Worm (Caenorhabditis elegans) whole organism, midembryonic: ENCODE data around the gene srg-23.

Experiments used
- T22C8.4 ChIP-seq: fragments of 200-800 bp; sonication (Bioruptor generic); IDR thresholded peaks from 2 replicates; pipeline ENCODE4 v1.3.6; 2022; ENCODE audit warnings: missing genetic modification characterization, missing compliant biosample characterization
- cog-1 ChIP-seq: sonication (generic microtip); optimal IDR thresholded peaks from 2 replicates; lab custom pipeline; 2016; ENCODE audit warnings: missing genetic modification characterization, missing compliant biosample characterization
- flt-1 ChIP-seq: fragments of 200-800 bp; sonication (Bioruptor generic); IDR thresholded peaks from 2 replicates; pipeline ENCODE4 v1.3.6; 2022; ENCODE audit warnings: missing genetic modification characterization, missing compliant biosample characterization
- klf-2 ChIP-seq: fragments of 200-800 bp; sonication (Bioruptor generic); conservative IDR thresholded peaks from 2 replicates; pipeline ENCODE4 v1.3.6; 2022; ENCODE audit warnings: missing genetic modification reagents, missing genetic modification characterization, missing compliant biosample characterization
- ref-1 ChIP-seq: fragments of 200-800 bp; sonication (Bioruptor generic); conservative IDR thresholded peaks from 2 replicates; pipeline ENCODE4 v1.3.6; 2022; ENCODE audit warnings: missing genetic modification reagents, missing genetic modification characterization, missing compliant biosample characterization

- TF ChIP-seq T22C8.4 (GFP tag; lab: Robert Waterston, UW): no peak
- no peak for TF ChIP-seq flt-1 (GFP tag; lab: Robert Waterston, UW)
- no peak for TF ChIP-seq cog-1 (tag; lab: Kevin White, UChicago)
- no peak for TF ChIP-seq klf-2 (GFP tag; lab: Robert Waterston, UW)
- TF ChIP-seq ref-1 (GFP tag; lab: Robert Waterston, UW): no peak
These were observed 47.0 kb downstream of the srg-23 start for ce11 chrII:3048989-3049388.
